Fruit fly (Drosophila melanogaster): ENCODE measurements around the gene CG8188.
A peak's percentile ranks its signal among the peaks of the same experiment; 100 is the strongest.

The CG8188 gene

DNA sequence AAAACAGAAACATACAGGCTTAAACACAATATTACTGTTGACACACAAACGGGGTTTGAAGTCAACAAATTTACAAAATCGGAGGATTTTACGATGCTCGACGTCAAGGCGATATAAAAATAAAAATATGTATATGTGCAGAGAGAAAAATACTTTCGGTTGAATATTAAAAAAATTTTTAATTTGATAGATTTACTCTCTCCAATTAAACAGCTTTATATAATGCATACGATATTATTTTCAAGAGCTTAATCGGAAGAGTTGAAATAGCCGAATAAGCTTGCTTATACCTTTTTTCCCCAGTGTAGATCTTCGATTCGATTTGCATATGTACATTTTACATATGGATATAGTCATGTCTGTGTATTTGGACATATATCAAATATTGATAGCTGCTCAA, 6.2 kb downstream of the CG8188 start (continued):
- TF ChIP-seq Camta (GFP tag; optimal IDR thresholded peaks at IDR 0.05), result no peak
- TF ChIP-seq GATAe (GFP tag; conservative IDR thresholded peaks at IDR 0.05), result no peak
- no peak for TF ChIP-seq CG6175 (GFP tag; IDR thresholded peaks at IDR 0.05)
- no peak for TF ChIP-seq CG12744 (GFP tag; optimal IDR thresholded peaks at IDR 0.05)
- no peak for TF ChIP-seq CG11093 (GFP tag; IDR thresholded peaks at IDR 0.05)
- peak; percentile 23 for TF ChIP-seq CG30403 (GFP tag; optimal IDR thresholded peaks at IDR 0.05)
- no peak for TF ChIP-seq Side (GFP tag; optimal IDR thresholded peaks at IDR 0.05)
- TF ChIP-seq NfI (GFP tag; optimal IDR thresholded peaks at IDR 0.05), result peak; percentile 64
- no peak for TF ChIP-seq CG3726 (GFP tag; IDR thresholded peaks at IDR 0.05)
- TF ChIP-seq CG8924 (tag; optimal IDR thresholded peaks at IDR 0.05), result peak; percentile 34
- peak; percentile 51 for TF ChIP-seq CG8281 (tag; optimal IDR thresholded peaks at IDR 0.05)
- peak in 1 of 2 experiments; percentile 33 for TF ChIP-seq bsh (GFP tag; optimal IDR thresholded peaks at IDR 0.05)
- no peak for TF ChIP-seq fd64A (GFP tag; optimal IDR thresholded peaks at IDR 0.05)
- TF ChIP-seq al (GFP tag; IDR thresholded peaks at IDR 0.05), result peak; percentile 77
- 0 out of 4 replicates have a peak, but pooled peaks have one; percentile 25 for TF ChIP-seq chinmo (GFP tag; IDR thresholded peaks at IDR 0.05; ENCODE audit: partially characterized antibody)
- TF ChIP-seq Ravus (GFP tag; IDR thresholded peaks at IDR 0.05), result no peak; the same call in 1 of the 2 replicates
- no peak for TF ChIP-seq Hr39 (optimal IDR thresholded peaks at IDR 0.05)
- peak; percentile 65; the same call in 2 of the 3 replicates for TF ChIP-seq Aef1 (GFP tag; IDR thresholded peaks at IDR 0.05)
- no peak for TF ChIP-seq sna (GFP tag; IDR thresholded peaks at IDR 0.05; ENCODE audit: partially characterized antibody)
- no peak for TF ChIP-seq her (GFP tag; optimal IDR thresholded peaks at IDR 0.05)
- TF ChIP-seq fd102C (GFP tag; optimal IDR thresholded peaks at IDR 0.05), result no peak
- TF ChIP-seq CkIIα-i1 (GFP tag; IDR thresholded peaks at IDR 0.05), result no peak
- no peak for TF ChIP-seq CG6272 (GFP tag; IDR thresholded peaks at IDR 0.05)
- peak; percentile 36 for TF ChIP-seq salm (tag; optimal IDR thresholded peaks at IDR 0.05)
- peak; percentile 29 for TF ChIP-seq run (tag; optimal IDR thresholded peaks at IDR 0.05)
- no peak for TF ChIP-seq zfh1 (GFP tag; IDR thresholded peaks at IDR 0.05)
- no peak for TF ChIP-seq Dll (GFP tag; IDR thresholded peaks at IDR 0.05; ENCODE audit: partially characterized antibody)
- TF ChIP-seq toy (GFP tag; IDR thresholded peaks at IDR 0.05), result 0 out of 2 replicates have a peak, but pooled peaks have one; percentile 40
- no peak for TF ChIP-seq disco-r (GFP tag; optimal IDR thresholded peaks at IDR 0.05)
- TF ChIP-seq CG6654 (GFP tag; optimal IDR thresholded peaks at IDR 0.05), result no peak
- TF ChIP-seq CG13296 (GFP tag; optimal IDR thresholded peaks at IDR 0.05), result peak; percentile 68
- TF ChIP-seq chn (GFP tag; optimal IDR thresholded peaks at IDR 0.05), result no peak
- 0 out of 3 replicates have a peak, but pooled peaks have one; percentile 34 for TF ChIP-seq CG14050 (GFP tag; IDR thresholded peaks at IDR 0.05)
- peak; percentile 77 for TF ChIP-seq vvl (GFP tag; IDR thresholded peaks at IDR 0.05)
- TF ChIP-seq pum (GFP tag; optimal IDR thresholded peaks at IDR 0.05), result peak; percentile 10
- peak; percentile 17 for TF ChIP-seq Ssrp (tag; optimal IDR thresholded peaks at IDR 0.05)
- TF ChIP-seq CG2120 (GFP tag; optimal IDR thresholded peaks at IDR 0.05), result peak; percentile 85
- TF ChIP-seq kni (GFP tag; optimal IDR thresholded peaks at IDR 0.05), result no peak
- no peak for TF ChIP-seq org-1 (GFP tag; optimal IDR thresholded peaks at IDR 0.05)
- TF ChIP-seq hkb (optimal IDR thresholded peaks at IDR 0.05), result no peak
- peak; percentile 74 for TF ChIP-seq hkb (GFP tag; IDR thresholded peaks at IDR 0.05)
- TF ChIP-seq CG6683 (GFP tag; optimal IDR thresholded peaks at IDR 0.05), result no peak
- TF ChIP-seq kah (GFP tag; optimal IDR thresholded peaks at IDR 0.05), result no peak
- peak; percentile 19 for TF ChIP-seq gsb-n (tag; optimal IDR thresholded peaks at IDR 0.05)
- TF ChIP-seq CG34224 (GFP tag; IDR thresholded peaks at IDR 0.05; ENCODE audit: partially characterized antibody), result no peak
- TF ChIP-seq bbx (GFP tag; IDR thresholded peaks at IDR 0.05; ENCODE audit: partially characterized antibody), result no peak
- TF ChIP-seq sc (optimal IDR thresholded peaks at IDR 0.05), result no peak
- no peak for TF ChIP-seq sc (GFP tag; optimal IDR thresholded peaks at IDR 0.05)
- TF ChIP-seq CG2889 (GFP tag; IDR thresholded peaks at IDR 0.05), result peak; percentile 51; the same call in 1 of the 3 replicates
- peak; percentile 50; the same call in 1 of the 3 replicates for TF ChIP-seq H15 (GFP tag; IDR thresholded peaks at IDR 0.05)
- peak; percentile 65; the same call in 1 of the 3 replicates for TF ChIP-seq ci (GFP tag; IDR thresholded peaks at IDR 0.05)
- TF ChIP-seq Asciz (GFP tag; optimal IDR thresholded peaks at IDR 0.05), result no peak
